Worm (Caenorhabditis elegans) whole organism, late embryonic: ENCODE results near the gene T16G1.6.
A peak's percentile ranks its signal among the peaks of the same experiment; 100 is the strongest.

Experiments used
- C38D4.7 ChIP-seq: fragments of 200-800 bp; sonication (Bioruptor generic); optimal IDR thresholded peaks from 2 replicates; lab custom pipeline; 2018; ENCODE audit warnings: mild to moderate bottlenecking, missing genetic modification characterization, moderate library complexity, missing compliant biosample characterization
- F13H6.1 ChIP-seq: sonication (generic microtip); optimal IDR thresholded peaks from 2 replicates; lab custom pipeline; 2016; ENCODE audit warnings: missing genetic modification characterization, missing compliant biosample characterization
- T23F11.4 ChIP-seq: fragments of 200-800 bp; sonication (Bioruptor generic); optimal IDR thresholded peaks from 2 replicates; lab custom pipeline; 2018; ENCODE audit warnings: mild to moderate bottlenecking, missing genetic modification characterization, missing compliant biosample characterization
- Y22D7AL.16 ChIP-seq: sonication (generic microtip); optimal IDR thresholded peaks from 2 replicates; lab custom pipeline; 2016; ENCODE audit warnings: missing genetic modification characterization, missing compliant biosample characterization
- ceh-19 ChIP-seq: fragments of 200-800 bp; sonication (Bioruptor generic); optimal IDR thresholded peaks from 2 replicates; lab custom pipeline; 2018; ENCODE audit warnings: mild to moderate bottlenecking, missing genetic modification characterization, missing compliant biosample characterization
- ceh-2 ChIP-seq: sonication (generic microtip); optimal IDR thresholded peaks from 2 replicates; lab custom pipeline; 2016; ENCODE audit warnings: missing genotype, missing genetic modification characterization, missing compliant biosample characterization
- ceh-22 ChIP-seq: sonication (generic microtip); optimal IDR thresholded peaks from 2 replicates; lab custom pipeline; 2017; ENCODE audit warnings: missing biosample characterization, missing genetic modification characterization
- ceh-30 ChIP-seq: fragments of 150-350 bp; optimal IDR thresholded peaks from 2 replicates; lab custom pipeline; 2014; ENCODE audit warnings: missing biosample characterization, missing genetic modification characterization
- ceh-34 ChIP-seq: sonication (generic microtip); optimal IDR thresholded peaks from 2 replicates; lab custom pipeline; 2016; ENCODE audit warnings: mild to moderate bottlenecking, missing genetic modification characterization, missing compliant biosample characterization
- ceh-45 ChIP-seq: fragments of 200-800 bp; sonication (Bioruptor generic); IDR thresholded peaks from 2 replicates; pipeline ENCODE4 v1.3.6; 2022; ENCODE audit warnings: missing genetic modification reagents, missing genetic modification characterization, missing compliant biosample characterization
- ceh-48 ChIP-seq: sonication (generic microtip); optimal IDR thresholded peaks from 2 replicates; lab custom pipeline; 2016; ENCODE audit warnings: missing genetic modification characterization, inconsistent platforms, missing compliant biosample characterization
- ceh-6 ChIP-seq: fragments of 200-800 bp; sonication (Bioruptor generic); optimal IDR thresholded peaks from 2 replicates; lab custom pipeline; 2018; ENCODE audit warnings: mild to moderate bottlenecking, missing genetic modification characterization, missing compliant biosample characterization
- elt-2 ChIP-seq: sonication (generic microtip); optimal IDR thresholded peaks from 2 replicates; lab custom pipeline; 2016; ENCODE audit warnings: missing genetic modification reagents, missing genetic modification characterization, missing compliant biosample characterization
- ets-4 ChIP-seq: sonication (generic microtip); optimal IDR thresholded peaks from 2 replicates; lab custom pipeline; 2016; ENCODE audit warnings: missing genetic modification characterization, missing compliant biosample characterization
- fax-1 ChIP-seq: sonication (generic microtip); optimal IDR thresholded peaks from 2 replicates; lab custom pipeline; 2016; ENCODE audit warnings: missing genotype, missing genetic modification characterization, missing compliant biosample characterization
- fkh-10 ChIP-seq: fragments of 150-350 bp; optimal IDR thresholded peaks from 2 replicates; lab custom pipeline; 2014; ENCODE audit warnings: missing biosample characterization, missing genetic modification reagents, missing genetic modification characterization
- gmeb-2 ChIP-seq: sonication (generic microtip); optimal IDR thresholded peaks from 2 replicates; lab custom pipeline; 2016; ENCODE audit warnings: missing genetic modification characterization, inconsistent platforms, missing compliant biosample characterization
- hlh-13 ChIP-seq: fragments of 200-800 bp; sonication (Bioruptor generic); optimal IDR thresholded peaks from 2 replicates; lab custom pipeline; 2018; ENCODE audit warnings: mild to moderate bottlenecking, missing genetic modification characterization, missing compliant biosample characterization
- hlh-15 ChIP-seq: sonication (generic microtip); optimal IDR thresholded peaks from 2 replicates; lab custom pipeline; 2016; ENCODE audit warnings: missing genetic modification characterization, missing compliant biosample characterization
- hlh-30 ChIP-seq: sonication (generic microtip); optimal IDR thresholded peaks from 2 replicates; lab custom pipeline; 2017; ENCODE audit warnings: antibody characterized with exemption, missing genetic modification characterization, missing compliant biosample characterization; ENCODE audit not compliant: insufficient read depth
- lin-11 ChIP-seq: fragments of 200-800 bp; sonication (Bioruptor generic); optimal IDR thresholded peaks from 2 replicates; lab custom pipeline; 2018; ENCODE audit warnings: mild to moderate bottlenecking, missing genetic modification characterization, missing compliant biosample characterization
- mec-3 ChIP-seq: sonication (generic microtip); optimal IDR thresholded peaks from 2 replicates; lab custom pipeline; 2016; ENCODE audit warnings: borderline replicate concordance, missing genetic modification characterization, missing compliant biosample characterization
- nfya-1 ChIP-seq: sonication (generic microtip); optimal IDR thresholded peaks from 2 replicates; lab custom pipeline; 2017; ENCODE audit warnings: missing genetic modification characterization, mild to moderate bottlenecking, missing compliant biosample characterization, antibody characterized with exemption, moderate library complexity
- nhr-11 ChIP-seq: fragments of 150-350 bp; optimal IDR thresholded peaks from 2 replicates; lab custom pipeline; 2014; ENCODE audit warnings: missing biosample characterization, missing genetic modification characterization
- nhr-232 ChIP-seq: sonication (generic microtip); optimal IDR thresholded peaks from 2 replicates; lab custom pipeline; 2016; ENCODE audit warnings: missing genetic modification characterization, missing compliant biosample characterization
- odd-2 ChIP-seq: sonication (generic microtip); optimal IDR thresholded peaks from 2 replicates; lab custom pipeline; 2017; ENCODE audit warnings: antibody characterized with exemption, mild to moderate bottlenecking, missing genetic modification characterization, missing compliant biosample characterization
- pat-9 ChIP-seq: fragments of 200-800 bp; sonication (Bioruptor generic); optimal IDR thresholded peaks from 2 replicates; lab custom pipeline; 2018; ENCODE audit warnings: mild to moderate bottlenecking, missing genetic modification characterization, moderate library complexity, missing compliant biosample characterization
- pax-1 ChIP-seq: fragments of 150-350 bp; optimal IDR thresholded peaks from 2 replicates; lab custom pipeline; 2014; ENCODE audit warnings: missing biosample characterization, missing genetic modification characterization
- pha-4 ChIP-seq: fragments of 150-350 bp; optimal IDR thresholded peaks from 2 replicates; lab custom pipeline; 2018; ENCODE audit warnings: missing biosample characterization, missing genetic modification reagents, missing genetic modification characterization
- pqm-1 ChIP-seq: sonication (generic microtip); optimal IDR thresholded peaks from 2 replicates; lab custom pipeline; 2016; ENCODE audit warnings: missing genetic modification characterization, missing compliant biosample characterization
- sox-2 ChIP-seq: fragments of 200-800 bp; sonication (Bioruptor generic); IDR thresholded peaks from 2 replicates; pipeline ENCODE4 v1.3.6; 2022; ENCODE audit warnings: missing genetic modification reagents, missing genetic modification characterization, missing compliant biosample characterization
- sox-4 ChIP-seq: sonication (generic microtip); optimal IDR thresholded peaks from 2 replicates; lab custom pipeline; 2017; ENCODE audit warnings: mild to moderate bottlenecking, missing genetic modification characterization, inconsistent platforms, missing compliant biosample characterization
- syd-9 ChIP-seq: sonication (generic microtip); optimal IDR thresholded peaks from 2 replicates; lab custom pipeline; 2016; ENCODE audit warnings: mild to moderate bottlenecking, missing genetic modification characterization, moderate library complexity, missing compliant biosample characterization
- unc-42 ChIP-seq: sonication (generic microtip); optimal IDR thresholded peaks from 2 replicates; lab custom pipeline; 2016; ENCODE audit warnings: missing genotype, missing genetic modification characterization, missing compliant biosample characterization
- unc-55 ChIP-seq: sonication (generic microtip); optimal IDR thresholded peaks from 2 replicates; lab custom pipeline; 2017; ENCODE audit warnings: missing biosample characterization, missing genetic modification reagents, missing genetic modification characterization
- zip-5 ChIP-seq: sonication (generic microtip); optimal IDR thresholded peaks from 2 replicates; lab custom pipeline; 2016; ENCODE audit warnings: missing genetic modification characterization, missing compliant biosample characterization
- ztf-16 ChIP-seq: sonication (generic microtip); optimal IDR thresholded peaks from 2 replicates; lab custom pipeline; 2017; ENCODE audit warnings: missing genetic modification characterization, missing compliant biosample characterization

The T16G1.6 gene

DNA sequence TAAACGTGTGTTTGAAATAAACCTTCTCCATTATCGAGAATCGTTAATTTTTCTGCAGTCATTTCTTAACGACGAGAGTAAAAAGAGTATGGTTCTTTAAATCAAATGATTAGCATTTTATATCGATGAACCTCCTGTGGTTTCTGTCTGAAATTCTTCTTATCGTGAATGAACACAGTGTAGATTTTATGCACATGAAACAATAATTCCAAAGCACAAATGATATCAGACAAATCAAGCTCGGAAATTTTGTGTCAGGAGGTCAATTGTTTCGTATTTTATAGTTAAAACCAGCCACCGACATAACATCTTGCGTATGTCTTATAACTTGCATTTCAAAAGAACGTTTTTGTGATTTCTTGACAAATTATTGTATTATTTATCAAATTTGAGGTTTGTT, at the start of gene T16G1.6:
Gene T16G1.6 (minus strand): TSS at position 77 of the 400 bp plus-strand sequence.
- TF ChIP-seq unc-42 (tag; lab: Kevin White, UChicago) (no peak), zip-5 (tag; lab: Kevin White, UChicago) (no peak), lin-11 (tag; lab: Kevin White, UChicago) (no peak), nhr-232 (tag; lab: Kevin White, UChicago) (no peak), sox-2 (GFP tag; lab: Robert Waterston, UW) (no peak), ceh-2 (tag; lab: Kevin White, UChicago) (no peak), odd-2 (tag; lab: Kevin White, UChicago) (no peak), gmeb-2 (no peak), pax-1 (tag; lab: Kevin White, UChicago) (no peak), hlh-30 (no peak), fkh-10 (GFP tag; lab: Kevin White, UChicago) (no peak), ceh-19 (no peak), F13H6.1 (no peak), fax-1 (no peak), pqm-1 (tag; lab: Kevin White, UChicago) (no peak), C38D4.7 (no peak), ztf-16 (tag; lab: Kevin White, UChicago) (no peak), pha-4 (no peak), hlh-15 (no peak)
- TF ChIP-seq, all 69 proteins: peak for 0

DNA sequence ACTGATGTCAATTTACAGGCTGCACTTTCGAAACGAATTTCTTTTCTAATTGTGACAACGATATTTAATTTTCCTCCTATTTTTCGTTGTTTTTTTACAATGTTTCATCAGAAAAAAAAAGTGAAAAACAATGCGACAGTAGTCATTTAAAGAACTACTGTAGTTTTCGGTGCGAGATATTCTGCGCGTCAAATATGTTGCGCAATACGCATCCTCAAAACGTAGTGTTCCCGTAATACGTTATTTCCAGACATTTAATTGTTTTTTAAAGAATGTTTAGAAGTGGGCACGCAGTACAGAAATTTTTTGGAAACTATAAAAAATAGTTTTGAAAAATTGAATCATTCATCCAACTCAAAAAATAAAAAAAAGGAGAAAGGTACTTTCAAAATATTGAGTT, 37.1 kb upstream of the T16G1.6 start:
- TF ChIP-seq hlh-15 (no peak), ets-4 (tag; lab: Kevin White, UChicago) (no peak), odd-2 (tag; lab: Kevin White, UChicago) (no peak), ceh-34 (tag; lab: Kevin White, UChicago) (no peak), fkh-10 (GFP tag; lab: Kevin White, UChicago) (no peak), mec-3 (tag; lab: Kevin White, UChicago) (no peak), ceh-22 (tag; lab: Kevin White, UChicago) (no peak), nhr-232 (tag; lab: Kevin White, UChicago) (no peak), ceh-45 (GFP tag; lab: Robert Waterston, UW) (no peak), F13H6.1 (no peak), sox-4 (tag; lab: Kevin White, UChicago) (no peak)

ce11 chrV:12970575-12971160, 33.7 kb upstream of the T16G1.6 start, which contains the start of gene pnn-1:
pnn-1 (plus strand) TSS chrV:12971110.
- TF ChIP-seq unc-42 (tag; lab: Kevin White, UChicago) (peak; percentile 29), ceh-48 (tag; lab: Kevin White, UChicago) (peak; percentile 68), unc-55 (GFP tag; lab: Kevin White, UChicago) (no peak), pat-9 (tag; lab: Kevin White, UChicago) (no peak), fkh-10 (GFP tag; lab: Kevin White, UChicago) (no peak), ceh-6 (GFP tag; lab: Kevin White, UChicago) (no peak), elt-2 (no peak), ceh-30 (tag; lab: Kevin White, UChicago) (no peak), hlh-13 (GFP tag; lab: Kevin White, UChicago) (no peak), nfya-1 (tag; lab: Kevin White, UChicago) (no peak), Y22D7AL.16 (tag; lab: Kevin White, UChicago) (no peak)
- TF ChIP-seq, all 69 proteins: peak for 2

ce11 chrV:12968555-12968954, 31.6 kb upstream of the T16G1.6 start, which contains the start of gene lin-46:
lin-46 (plus strand) TSS chrV:12968855.
- TF ChIP-seq ztf-16 (tag; lab: Kevin White, UChicago) (no peak), ceh-48 (tag; lab: Kevin White, UChicago) (no peak), ceh-34 (tag; lab: Kevin White, UChicago) (no peak), T23F11.4 (GFP tag; lab: Kevin White, UChicago) (no peak), pax-1 (tag; lab: Kevin White, UChicago) (no peak), pqm-1 (tag; lab: Kevin White, UChicago) (no peak), hlh-15 (no peak), syd-9 (tag; lab: Kevin White, UChicago) (no peak), nhr-11 (tag; lab: Kevin White, UChicago) (no peak)
